Fruit fly (Drosophila melanogaster): ENCODE results near the gene CG15922.

DNA sequence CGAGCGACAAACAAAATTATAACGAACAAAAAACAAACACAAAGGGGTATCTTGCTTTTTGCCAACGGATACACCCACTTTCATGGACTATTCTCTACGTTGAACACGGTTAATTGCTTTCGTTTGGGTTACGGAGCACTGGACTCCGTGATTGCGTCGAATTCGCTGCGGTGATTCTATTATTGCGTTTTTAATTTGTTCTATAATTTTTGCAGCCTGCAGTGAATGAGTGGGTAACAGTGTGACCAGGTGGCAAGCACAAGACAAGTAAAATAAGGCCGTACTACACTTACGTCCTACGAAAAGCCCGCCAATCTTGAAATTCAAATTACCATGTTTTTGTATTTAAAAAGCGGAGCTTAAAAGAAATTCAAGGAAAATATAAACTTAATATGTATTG is 25.5 kb upstream of the CG15922 start, which contains the start of gene CG16953:
- TF ChIP-seq CTCF (optimal IDR thresholded peaks at IDR 0.05), result no peak
- TF ChIP-seq CG8478 (optimal IDR thresholded peaks at IDR 0.05), result no peak
